Worm (Caenorhabditis elegans) whole organism, L4 larva: ENCODE data around the gene R193.2.

Experiments
- D1046.2 ChIP-seq: fragments of 200-800 bp; sonication (Bioruptor generic); IDR thresholded peaks from 2 replicates; pipeline ENCODE4 v1.3.6; 2022; ENCODE audit warnings: missing genetic modification characterization, missing compliant biosample characterization
- F10B5.3 ChIP-seq: sonication (generic microtip); optimal IDR thresholded peaks from 2 replicates; lab custom pipeline; 2016; ENCODE audit warnings: mild to moderate bottlenecking, missing genetic modification characterization, missing compliant biosample characterization
- F49E8.2 ChIP-seq: sonication (generic microtip); optimal IDR thresholded peaks from 2 replicates; lab custom pipeline; 2016; ENCODE audit warnings: missing compliant biosample characterization, mild to moderate bottlenecking, missing genetic modification characterization, borderline replicate concordance
- aha-1 ChIP-seq: fragments of 150-350 bp; peaks from one replicate; lab custom pipeline; 2014; ENCODE audit warnings: missing biosample characterization, missing genetic modification characterization
- aly-2 ChIP-seq: sonication (generic microtip); optimal IDR thresholded peaks from 2 replicates; lab custom pipeline; 2018; ENCODE audit warnings: missing biosample characterization, missing genetic modification characterization
- ceh-62 ChIP-seq: sonication (generic microtip); optimal IDR thresholded peaks from 2 replicates; lab custom pipeline; 2017; ENCODE audit warnings: missing biosample characterization, missing genetic modification characterization
- ces-1 ChIP-seq: fragments of 150-350 bp; sonication (generic microtip); optimal IDR thresholded peaks from 4 replicates; lab custom pipeline; 2014; ENCODE audit warnings: missing biosample characterization, missing genetic modification reagents, missing genetic modification characterization
- ctbp-1 ChIP-seq: fragments of 200-800 bp; sonication (Bioruptor generic); IDR thresholded peaks from 2 replicates; pipeline ENCODE4 v1.3.6; 2022; ENCODE audit warnings: missing genetic modification reagents, missing genetic modification characterization, missing compliant biosample characterization
- daf-16 ChIP-seq, 3 experiments: sonication (generic microtip); optimal IDR thresholded peaks; 2 replicates each; lab custom pipeline; 2016 to 2017; ENCODE audit warnings: missing genetic modification characterization in 3 of 3, missing genetic modification reagents in 3 of 3, mild to moderate bottlenecking in 2 of 3, missing compliant biosample characterization in 2 of 3, missing biosample characterization in 1 of 3, moderate library complexity in 1 of 3
- duxl-1 ChIP-seq: sonication (generic microtip); optimal IDR thresholded peaks from 2 replicates; lab custom pipeline; 2016; ENCODE audit warnings: mild to moderate bottlenecking, missing genetic modification characterization, moderate library complexity, missing compliant biosample characterization; ENCODE audit not compliant: poor library complexity
- egl-43 ChIP-seq: fragments of 200-800 bp; sonication (Bioruptor generic); IDR thresholded peaks from 2 replicates; pipeline ENCODE4 v1.3.6; 2022; ENCODE audit warnings: missing genetic modification reagents, missing genetic modification characterization, missing compliant biosample characterization
- fkh-10 ChIP-seq: fragments of 150-350 bp; optimal IDR thresholded peaks from 2 replicates; lab custom pipeline; 2014; ENCODE audit warnings: missing biosample characterization, missing genetic modification reagents, missing genetic modification characterization
- hif-1 ChIP-seq, 2 experiments: sonication (generic microtip); optimal IDR thresholded peaks; 2 replicates each; lab custom pipeline; 2016 to 2017; ENCODE audit warnings: missing compliant biosample characterization in 2 of 2, missing genetic modification characterization in 2 of 2, missing genetic modification reagents in 2 of 2, missing genotype in 2 of 2, mild to moderate bottlenecking in 1 of 2
- jun-1 ChIP-seq: fragments of 150-350 bp; optimal IDR thresholded peaks from 2 replicates; lab custom pipeline; 2014; ENCODE audit warnings: missing biosample characterization, missing genetic modification reagents, missing genetic modification characterization
- lin-1 ChIP-seq: fragments of 200-800 bp; sonication (Bioruptor generic); IDR thresholded peaks from 2 replicates; pipeline ENCODE4 v1.3.6; 2022; ENCODE audit warnings: missing genetic modification reagents, missing genetic modification characterization, missing compliant biosample characterization
- madf-5 ChIP-seq, 2 experiments: fragments of 200-800 bp; sonication (Bioruptor generic); IDR thresholded peaks; 2 replicates each; pipeline ENCODE4 v1.3.6; 2022; ENCODE audit warnings: missing compliant biosample characterization in 2 of 2, missing genetic modification characterization in 2 of 2
- mes-2 ChIP-seq: sonication (generic microtip); optimal IDR thresholded peaks from 2 replicates; lab custom pipeline; 2016; ENCODE audit warnings: missing genotype, mild to moderate bottlenecking, missing genetic modification characterization, missing compliant biosample characterization; ENCODE audit not compliant: poor library complexity, severe bottlenecking
- nhr-10 ChIP-seq: fragments of 150-350 bp; optimal IDR thresholded peaks from 2 replicates; lab custom pipeline; 2014; ENCODE audit warnings: missing biosample characterization, missing genetic modification characterization
- nhr-111 ChIP-seq: fragments of 200-800 bp; sonication (Bioruptor generic); optimal IDR thresholded peaks from 2 replicates; lab custom pipeline; 2018; ENCODE audit warnings: mild to moderate bottlenecking, missing genetic modification characterization, missing compliant biosample characterization
- nhr-41 ChIP-seq: fragments of 200-800 bp; sonication (Bioruptor generic); IDR thresholded peaks from 2 replicates; pipeline ENCODE4 v1.3.6; 2022; ENCODE audit warnings: missing genetic modification reagents, missing genetic modification characterization, missing compliant biosample characterization
- nhr-42 ChIP-seq: fragments of 200-800 bp; sonication (Bioruptor generic); IDR thresholded peaks from 2 replicates; pipeline ENCODE4 v1.3.6; 2022; ENCODE audit warnings: missing genetic modification characterization, missing compliant biosample characterization
- nhr-48 ChIP-seq: sonication (generic microtip); optimal IDR thresholded peaks from 2 replicates; lab custom pipeline; 2016; ENCODE audit warnings: mild to moderate bottlenecking, missing genetic modification characterization, missing compliant biosample characterization
- nhr-6 ChIP-seq: fragments of 150-350 bp; optimal IDR thresholded peaks from 2 replicates; lab custom pipeline; 2014; ENCODE audit warnings: missing biosample characterization, missing genetic modification characterization
- pqm-1 ChIP-seq: sonication (generic microtip); optimal IDR thresholded peaks from 2 replicates; lab custom pipeline; 2017; ENCODE audit warnings: missing biosample characterization, missing genetic modification characterization
- sdz-12 ChIP-seq: fragments of 200-800 bp; sonication (Bioruptor generic); optimal IDR thresholded peaks from 2 replicates; lab custom pipeline; 2018; ENCODE audit warnings: mild to moderate bottlenecking, missing genetic modification characterization, missing compliant biosample characterization
- snpc-4 ChIP-seq: fragments of 150-350 bp; optimal IDR thresholded peaks from 2 replicates; lab custom pipeline; 2014; ENCODE audit warnings: missing biosample characterization, missing genetic modification characterization
- spr-3 ChIP-seq: fragments of 200-800 bp; sonication (Bioruptor generic); optimal IDR thresholded peaks from 2 replicates; lab custom pipeline; 2018; ENCODE audit warnings: mild to moderate bottlenecking, missing genetic modification characterization, missing compliant biosample characterization
- unc-130 ChIP-seq: sonication (generic microtip); optimal IDR thresholded peaks from 2 replicates; lab custom pipeline; 2016; ENCODE audit warnings: missing genetic modification reagents, missing genetic modification characterization, missing compliant biosample characterization
- unc-62 ChIP-seq, 3 experiments: fragments of 150-350 bp in 1 of 3; sonication (generic microtip); optimal IDR thresholded peaks in 2 of 3; peaks in 1 of 3; 1 replicate in 1 of 3; 2 replicates in 2 of 3; lab custom pipeline; 2014 to 2017; ENCODE audit warnings: missing biosample characterization in 3 of 3, missing genetic modification characterization in 3 of 3, missing genetic modification reagents in 3 of 3, missing genotype in 1 of 3
- zfp-2 ChIP-seq: sonication (generic microtip); optimal IDR thresholded peaks from 2 replicates; lab custom pipeline; 2016; ENCODE audit warnings: mild to moderate bottlenecking, missing genetic modification characterization, missing compliant biosample characterization
- zfp-3 ChIP-seq: fragments of 200-800 bp; sonication (Bioruptor generic); conservative IDR thresholded peaks from 2 replicates; pipeline ENCODE4 v1.3.6; 2022; ENCODE audit warnings: missing genetic modification reagents, missing genetic modification characterization, missing compliant biosample characterization
- ztf-7 ChIP-seq: fragments of 150-350 bp; optimal IDR thresholded peaks from 2 replicates; lab custom pipeline; 2014; ENCODE audit warnings: missing biosample characterization, missing genetic modification characterization

The R193.2 gene

DNA sequence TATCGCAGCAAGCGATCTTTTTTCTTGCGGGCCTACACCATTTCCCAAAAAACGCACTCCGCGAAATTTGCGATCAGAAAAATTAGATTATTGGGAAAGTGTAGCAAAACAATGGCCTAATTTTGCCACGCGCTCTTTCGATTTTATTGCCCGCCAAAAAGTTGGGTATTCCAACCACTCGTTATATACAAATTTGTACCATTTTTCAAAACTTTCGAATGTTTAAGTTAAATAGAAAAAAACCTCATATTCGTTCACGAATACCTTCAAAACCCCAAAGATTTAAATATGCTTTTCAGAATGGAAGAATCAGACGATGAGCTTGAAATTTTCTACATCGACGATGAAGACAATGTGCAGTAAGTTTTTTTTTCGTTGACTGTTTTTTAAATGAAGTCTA is 44.5 kb upstream of the R193.2 start, which contains the start of gene T13G4.1:
TSS of gene T13G4.1 (plus strand) at position 301 of the 400 bp plus-strand sequence.
- TF ChIP-seq duxl-1 (no peak), nhr-41 (no peak), nhr-6 (tag; lab: Kevin White, UChicago) (no peak), ceh-62 (tag; lab: Kevin White, UChicago) (no peak), sdz-12 (GFP tag; lab: Kevin White, UChicago) (no peak), nhr-10 (tag; lab: Kevin White, UChicago) (no peak), jun-1 (no peak), nhr-111 (GFP tag; lab: Kevin White, UChicago) (no peak), lin-1 (GFP tag; lab: Robert Waterston, UW) (no peak), unc-130 (GFP tag; lab: Kevin White, UChicago) (no peak), mes-2 (tag; lab: Kevin White, UChicago) (no peak), ztf-7 (no peak), zfp-3 (GFP tag; lab: Robert Waterston, UW) (no peak), nhr-48 (tag; lab: Kevin White, UChicago) (no peak), D1046.2 (GFP tag; lab: Robert Waterston, UW) (no peak), zfp-2 (tag; lab: Kevin White, UChicago) (no peak), F49E8.2 (no peak)
- TF ChIP-seq, all 104 proteins: peak for 0

DNA sequence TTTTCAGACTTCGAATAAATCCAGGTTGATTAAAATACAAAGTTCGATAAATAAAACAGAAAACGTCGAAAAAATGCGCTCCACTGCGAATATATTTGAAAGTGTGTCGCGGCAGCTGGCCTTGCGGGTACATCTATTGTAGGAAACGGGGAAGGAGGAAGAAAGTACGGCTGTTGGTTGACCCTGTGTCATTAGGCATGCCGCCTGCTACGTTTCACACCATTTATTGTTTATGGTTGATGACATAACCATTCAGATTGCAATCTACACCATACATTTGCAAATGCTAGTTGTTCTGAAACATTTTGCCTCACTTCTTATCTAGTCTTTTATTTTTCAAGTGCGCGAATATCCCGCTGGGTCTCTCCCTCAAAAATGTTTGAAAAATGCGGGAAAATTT is 43.2 kb upstream of the R193.2 start, which contains the start of gene T13G4.4:
TSS of gene T13G4.4 (minus strand) at position 97 of the 400 bp plus-strand sequence.
- TF ChIP-seq daf-16 (GFP tag; optimal IDR thresholded peaks at IDR 0.05; lab: Kevin White, UChicago) (no peak), daf-16 (tag; optimal IDR thresholded peaks at IDR 0.05; lab: Kevin White, UChicago) (no peak), aha-1 (tag; lab: Kevin White, UChicago) (peak; percentile 77)
- TF ChIP-seq, all 104 proteins: peak for 1

DNA sequence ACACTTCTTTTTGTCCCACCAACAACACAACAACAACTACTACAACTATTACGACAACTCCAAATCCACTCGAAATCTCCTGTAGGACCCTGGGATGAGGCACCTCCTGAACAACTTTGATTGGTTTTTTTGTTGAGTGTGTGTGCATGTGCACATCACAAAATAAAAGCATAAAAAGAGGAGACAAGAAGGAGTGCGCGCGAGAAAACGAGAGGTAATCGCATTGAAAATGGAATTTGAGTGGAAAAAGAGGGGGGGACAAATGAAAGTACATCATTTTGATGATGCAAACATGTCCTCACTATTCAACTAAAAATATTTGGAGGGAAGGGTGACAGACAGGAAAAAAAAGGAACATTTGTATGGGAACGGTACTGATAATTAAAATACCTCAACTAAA is 37.1 kb upstream of the R193.2 start:
- TF ChIP-seq fkh-10 (GFP tag; lab: Kevin White, UChicago) (peak; percentile 69), hif-1 (tag; optimal IDR thresholded peaks at IDR 0.05; lab: Kevin White, UChicago) (no peak), ctbp-1 (GFP tag; lab: Robert Waterston, UW) (peak; percentile 57; the same call in 1 of the 2 replicates), ces-1 (GFP tag; lab: Kevin White, UChicago) (peak; percentile 69)
- TF ChIP-seq, all 104 proteins: peak for 3

DNA sequence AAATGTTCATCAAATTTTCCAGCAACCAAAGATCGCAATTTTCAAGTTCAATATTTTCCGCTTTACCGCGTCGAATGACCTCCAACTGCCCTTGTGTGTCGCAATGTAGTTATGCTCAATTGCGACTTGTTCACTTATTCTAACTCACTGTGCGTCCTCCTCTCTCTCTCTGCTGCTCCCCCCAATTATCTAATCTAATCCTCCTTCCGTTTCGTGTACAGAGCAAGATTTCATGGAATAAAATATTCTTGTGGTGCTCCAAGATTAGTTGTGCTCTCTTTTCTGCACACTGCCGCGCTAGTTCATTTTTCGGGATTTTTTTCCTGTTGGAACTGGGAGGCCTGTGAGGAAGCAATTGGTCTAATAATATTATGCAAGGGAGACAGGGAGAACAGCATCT is 35.6 kb upstream of the R193.2 start:
- no peak for TF ChIP-seq spr-3 (GFP tag; lab: Kevin White, UChicago)
- peak; percentile 93 for TF ChIP-seq aha-1 (tag; lab: Kevin White, UChicago)
- no peak for TF ChIP-seq unc-62 (GFP tag; optimal IDR thresholded peaks at IDR 0.05 in 1 of 2; lab: Kevin White, UChicago)
- no peak for TF ChIP-seq unc-62 (tag; optimal IDR thresholded peaks at IDR 0.05; lab: Kevin White, UChicago)
- TF ChIP-seq pqm-1 = no peak
- no peak for TF ChIP-seq nhr-42 (GFP tag; lab: Robert Waterston, UW)
- no peak for TF ChIP-seq egl-43 (GFP tag; lab: Robert Waterston, UW)
- no peak for TF ChIP-seq snpc-4 (tag; lab: Kevin White, UChicago)
- TF ChIP-seq, all 104 proteins: peak for 1

DNA sequence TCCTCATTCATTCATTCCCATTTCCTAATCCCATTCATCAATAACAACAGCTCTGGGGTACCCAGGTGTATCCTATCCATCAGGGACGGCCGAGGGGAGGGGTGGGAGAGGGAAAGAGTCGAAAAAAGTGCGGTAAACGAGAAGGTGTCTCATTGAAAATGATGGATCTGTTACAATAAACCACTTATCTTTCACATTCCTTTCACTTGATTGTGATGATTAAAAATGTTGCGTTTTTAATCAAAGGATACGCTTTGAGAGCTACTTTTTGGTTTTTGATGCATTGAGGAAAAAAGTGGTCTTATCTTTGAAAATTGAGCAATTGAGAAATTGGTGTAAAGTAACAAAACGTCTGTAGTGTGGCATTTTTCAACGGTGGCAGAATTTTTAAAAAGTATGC is 34.9 kb upstream of the R193.2 start:
- TF ChIP-seq daf-16 (GFP tag; optimal IDR thresholded peaks at IDR 0.05; lab: Kevin White, UChicago) (peak in 1 of 2 experiments; percentile 27), daf-16 (tag; optimal IDR thresholded peaks at IDR 0.05; lab: Kevin White, UChicago) (no peak), madf-5 (GFP tag; IDR thresholded peaks at IDR 0.05; lab: Robert Waterston, UW) (no peak), aly-2 (tag; lab: Kevin White, UChicago) (no peak), F10B5.3 (tag; lab: Kevin White, UChicago) (no peak), unc-62 (GFP tag; optimal IDR thresholded peaks at IDR 0.05 in 1 of 2; lab: Kevin White, UChicago) (peak in 1 of 2 experiments; percentile 77), unc-62 (tag; optimal IDR thresholded peaks at IDR 0.05; lab: Kevin White, UChicago) (no peak)
- TF ChIP-seq, all 104 proteins: peak for 2
